Fruit fly (Drosophila melanogaster) whole organism, pupa: ENCODE measurements around the gene CG12723.

Experiments
- CG10348 ChIP-seq: fragments of 200-800 bp; sonication (Bioruptor generic); IDR thresholded peaks from 2 replicates; pipeline ENCODE4 v1.3.6; 2022; ENCODE audit warnings: missing biosample characterization, missing genetic modification characterization
- CG12605 ChIP-seq: fragments of 200-800 bp; sonication (Bioruptor generic); IDR thresholded peaks from 2 replicates; pipeline ENCODE4 v1.3.6; 2022; ENCODE audit warnings: missing biosample characterization, missing genetic modification characterization
- CG13204 ChIP-seq: fragments of 200-800 bp; sonication (Bioruptor generic); optimal IDR thresholded peaks from 2 replicates; lab custom pipeline; 2018; ENCODE audit warnings: missing biosample characterization, mild to moderate bottlenecking, missing genetic modification characterization, moderate library complexity
- CG14655 ChIP-seq: fragments of 200-800 bp; sonication (Bioruptor generic); optimal IDR thresholded peaks from 3 replicates; lab custom pipeline; 2017; ENCODE audit warnings: mild to moderate bottlenecking, missing biosample characterization, missing genetic modification reagents, missing genetic modification characterization
- CG15710 ChIP-seq: fragments of 200-800 bp; sonication (Bioruptor generic); optimal IDR thresholded peaks from 2 replicates; lab custom pipeline; 2018; ENCODE audit warnings: missing biosample characterization, mild to moderate bottlenecking, missing genetic modification characterization, moderate library complexity
- CG17806 ChIP-seq: fragments of 200-800 bp; sonication (Bioruptor generic); optimal IDR thresholded peaks from 2 replicates; lab custom pipeline; 2018; ENCODE audit warnings: missing biosample characterization, mild to moderate bottlenecking, missing genetic modification characterization, moderate library complexity
- CG32121 ChIP-seq: fragments of 200-800 bp; sonication (Bioruptor generic); IDR thresholded peaks from 2 replicates; pipeline ENCODE4 v1.3.6; 2022; ENCODE audit warnings: missing biosample characterization, missing genetic modification characterization
- CG34367 ChIP-seq: fragments of 200-800 bp; sonication (Bioruptor generic); optimal IDR thresholded peaks from 2 replicates; lab custom pipeline; 2018; ENCODE audit warnings: missing biosample characterization, mild to moderate bottlenecking, missing genetic modification characterization
- CG4496 ChIP-seq: fragments of 200-800 bp; sonication (Bioruptor generic); IDR thresholded peaks from 3 replicates; pipeline ENCODE4 v1.3.6; 2022; ENCODE audit warnings: missing biosample characterization, missing genetic modification characterization
- CG8159 ChIP-seq: fragments of 200-800 bp; sonication (Bioruptor generic); optimal IDR thresholded peaks from 3 replicates; lab custom pipeline; 2018; ENCODE audit warnings: missing biosample characterization, mild to moderate bottlenecking, missing genetic modification characterization, moderate library complexity
- CG8301 ChIP-seq: fragments of 200-800 bp; sonication (Bioruptor generic); optimal IDR thresholded peaks from 2 replicates; lab custom pipeline; 2018; ENCODE audit warnings: missing biosample characterization, mild to moderate bottlenecking, missing genetic modification characterization
- CG9948 ChIP-seq: fragments of 200-800 bp; sonication (Bioruptor generic); optimal IDR thresholded peaks from 2 replicates; lab custom pipeline; 2018; ENCODE audit warnings: missing biosample characterization, mild to moderate bottlenecking, missing genetic modification characterization, moderate library complexity
- D1 ChIP-seq: fragments of 200-800 bp; sonication (Bioruptor generic); optimal IDR thresholded peaks from 2 replicates; lab custom pipeline; 2018; ENCODE audit warnings: missing biosample characterization, mild to moderate bottlenecking, missing genetic modification characterization, moderate library complexity
- EcR ChIP-seq: fragments of 200-800 bp; sonication (Bioruptor generic); optimal IDR thresholded peaks from 3 replicates; lab custom pipeline; 2019; ENCODE audit warnings: missing biosample characterization, missing genetic modification characterization, mild to moderate bottlenecking, moderate library complexity, missing genetic modification reagents
- Ets98B ChIP-seq: fragments of 200-800 bp; sonication (Bioruptor generic); IDR thresholded peaks from 2 replicates; pipeline ENCODE4 v1.3.6; 2022; ENCODE audit warnings: missing biosample characterization, missing genetic modification characterization
- Pif1A ChIP-seq: fragments of 200-800 bp; sonication (Bioruptor generic); optimal IDR thresholded peaks from 3 replicates; lab custom pipeline; 2016; ENCODE audit warnings: missing biosample characterization, missing genetic modification characterization
- Pif1B ChIP-seq: fragments of 200-800 bp; sonication (Bioruptor generic); optimal IDR thresholded peaks from 3 replicates; lab custom pipeline; 2016; ENCODE audit warnings: missing biosample characterization, missing genetic modification characterization
- Snoo ChIP-seq: fragments of 200-800 bp; sonication (Bioruptor generic); optimal IDR thresholded peaks from 3 replicates; lab custom pipeline; 2017; ENCODE audit warnings: missing biosample characterization, mild to moderate bottlenecking, missing genetic modification characterization, inconsistent platforms
- fd96Ca ChIP-seq: fragments of 200-800 bp; sonication (Bioruptor generic); IDR thresholded peaks from 3 replicates; pipeline ENCODE4 v1.3.6; 2022; ENCODE audit warnings: missing biosample characterization, missing genetic modification characterization
- gl ChIP-seq: fragments of 200-800 bp; sonication (Bioruptor generic); optimal IDR thresholded peaks from 2 replicates; lab custom pipeline; 2018; ENCODE audit warnings: missing biosample characterization, mild to moderate bottlenecking, missing genetic modification characterization
- rn ChIP-seq: fragments of 200-800 bp; sonication (Bioruptor generic); IDR thresholded peaks from 2 replicates; pipeline ENCODE4 v1.3.6; 2022; ENCODE audit warnings: missing biosample characterization, missing genetic modification characterization

The CG12723 gene

dm6 chrX:13143100-13143499 lies 48.6 kb downstream of the CG12723 start:
- TF ChIP-seq Pif1B (GFP tag; lab: Kevin White, UChicago) (peak; percentile 79), Pif1A (GFP tag; lab: Kevin White, UChicago) (peak; percentile 79), CG8301 (peak; percentile 78), CG32121 (peak; percentile 88), CG8159 (tag; lab: Kevin White, UChicago) (peak; percentile 76), CG34367 (tag; lab: Kevin White, UChicago) (peak; percentile 68), fd96Ca (GFP tag; lab: Robert Waterston, UW) (peak; percentile 79), CG14655 (GFP tag; lab: Kevin White, UChicago) (peak; percentile 80), CG9948 (tag; lab: Kevin White, UChicago) (peak; percentile 78), CG4496 (GFP tag; lab: Robert Waterston, UW) (peak; percentile 90), gl (peak; percentile 8), Ets98B (GFP tag; lab: Robert Waterston, UW) (peak; percentile 85), CG15710 (tag; lab: Kevin White, UChicago) (peak; percentile 74), CG10348 (peak; percentile 36; the same call in 1 of the 2 replicates), D1 (tag; lab: Kevin White, UChicago) (peak; percentile 62), CG12605 (peak; percentile 85), CG13204 (GFP tag; lab: Kevin White, UChicago) (peak; percentile 21), rn (GFP tag; lab: Robert Waterston, UW) (0 out of 2 replicates have a peak, but pooled peaks have one; percentile 30), Snoo (tag; lab: Kevin White, UChicago) (peak; percentile 66), CG17806 (tag; lab: Kevin White, UChicago) (peak; percentile 80), EcR (GFP tag; lab: Kevin White, UChicago) (no peak)
